Fruit fly (Drosophila melanogaster): ENCODE measurements around the gene sgg.

Gene sgg

dm6 chrX:2619651-2620050, 14.1 kb upstream of the sgg start, which contains the start of the genes Tsp3A and Seipin (continued):
- TF ChIP-seq nerfin-2 (GFP tag; IDR thresholded peaks at IDR 0.05; ENCODE audit: partially characterized antibody) = 0 out of 2 replicates have a peak, but pooled peaks have one; percentile 62
- TF ChIP-seq dimm (GFP tag; IDR thresholded peaks at IDR 0.05) = peak; percentile 22; the same call in 1 of the 2 replicates
- peak; percentile 86 for TF ChIP-seq Dbx (GFP tag; IDR thresholded peaks at IDR 0.05)
- peak; percentile 80 for TF ChIP-seq pb (GFP tag; optimal IDR thresholded peaks at IDR 0.05)
- peak; percentile 45 for TF ChIP-seq fu2 (GFP tag; optimal IDR thresholded peaks at IDR 0.05)
- TF ChIP-seq CG17829 (tag; optimal IDR thresholded peaks at IDR 0.05) = peak; percentile 81
- TF ChIP-seq hb (GFP tag; IDR thresholded peaks at IDR 0.05; ENCODE audit: partially characterized antibody) = no peak; the same call in 2 of the 3 replicates
- peak; percentile 83 for TF ChIP-seq CG17328 (GFP tag; IDR thresholded peaks at IDR 0.05)
- TF ChIP-seq CG17361 (GFP tag; IDR thresholded peaks at IDR 0.05) = peak; percentile 78
- TF ChIP-seq CG11456 (GFP tag; IDR thresholded peaks at IDR 0.05) = peak; percentile 94
- no peak for TF ChIP-seq CG11504 (tag; optimal IDR thresholded peaks at IDR 0.05)
- peak; percentile 88 for TF ChIP-seq HmgZ (tag; optimal IDR thresholded peaks at IDR 0.05)
- no peak for TF ChIP-seq CG17912 (GFP tag; optimal IDR thresholded peaks at IDR 0.05)
- no peak for TF ChIP-seq Trl (optimal IDR thresholded peaks at IDR 0.05)
- TF ChIP-seq Trl (GFP tag; optimal IDR thresholded peaks at IDR 0.05) = peak; percentile 62
- TF ChIP-seq ro (GFP tag; IDR thresholded peaks at IDR 0.05) = peak; percentile 6; the same call in 1 of the 2 replicates
- TF ChIP-seq mam (GFP tag; optimal IDR thresholded peaks at IDR 0.05) = peak; percentile 84
- TF ChIP-seq NC2β (GFP tag; optimal IDR thresholded peaks at IDR 0.05) = peak; percentile 69
- peak; percentile 67 for TF ChIP-seq CG10267 (tag; optimal IDR thresholded peaks at IDR 0.05)
- no peak for TF ChIP-seq hkb (optimal IDR thresholded peaks at IDR 0.05)
- TF ChIP-seq hkb (GFP tag; IDR thresholded peaks at IDR 0.05) = peak; percentile 90
- no peak for TF ChIP-seq CG18764 (GFP tag; optimal IDR thresholded peaks at IDR 0.05)
- peak; percentile 75 for TF ChIP-seq so (GFP tag; IDR thresholded peaks at IDR 0.05)
- TF ChIP-seq pzg (GFP tag; optimal IDR thresholded peaks at IDR 0.05) = peak; percentile 48
- no peak for TF ChIP-seq cad (GFP tag; optimal IDR thresholded peaks at IDR 0.05)
- TF ChIP-seq danr (GFP tag; IDR thresholded peaks at IDR 0.05) = peak; percentile 61
- peak; percentile 81 for TF ChIP-seq CG4424 (GFP tag; optimal IDR thresholded peaks at IDR 0.05)
- TF ChIP-seq gcm2 (GFP tag; optimal IDR thresholded peaks at IDR 0.05) = peak; percentile 58
- TF ChIP-seq BEAF-32 (GFP tag; optimal IDR thresholded peaks at IDR 0.05) = peak; percentile 47
- TF ChIP-seq CG18011 (GFP tag; optimal IDR thresholded peaks at IDR 0.05) = peak; percentile 67
- peak; percentile 49 for TF ChIP-seq tup (GFP tag; optimal IDR thresholded peaks at IDR 0.05)
- no peak; the same call in 1 of the 2 replicates for TF ChIP-seq CG31441 (GFP tag; IDR thresholded peaks at IDR 0.05)
- TF ChIP-seq slbo (GFP tag; IDR thresholded peaks at IDR 0.05) = peak; percentile 93
- no peak; the same call in 1 of the 2 replicates for TF ChIP-seq inv (GFP tag; IDR thresholded peaks at IDR 0.05; ENCODE audit: partially characterized antibody)
- peak; percentile 64; the same call in 1 of the 2 replicates for TF ChIP-seq toy (GFP tag; IDR thresholded peaks at IDR 0.05)
- TF ChIP-seq CG33213 (GFP tag; optimal IDR thresholded peaks at IDR 0.05) = peak; percentile 79
- peak; percentile 77 for TF ChIP-seq Side (GFP tag; optimal IDR thresholded peaks at IDR 0.05)
- TF ChIP-seq gsb (GFP tag; IDR thresholded peaks at IDR 0.05) = peak; percentile 85
- TF ChIP-seq CG11398 (GFP tag; optimal IDR thresholded peaks at IDR 0.05) = peak; percentile 69
- peak; percentile 88 for TF ChIP-seq CG15269 (tag; optimal IDR thresholded peaks at IDR 0.05)
- TF ChIP-seq zf30C (GFP tag; optimal IDR thresholded peaks at IDR 0.05) = peak; percentile 66
- TF ChIP-seq Xrp1 (GFP tag; IDR thresholded peaks at IDR 0.05) = peak; percentile 89
- peak; percentile 38; the same call in 1 of the 2 replicates for TF ChIP-seq dan (GFP tag; IDR thresholded peaks at IDR 0.05)
- peak; percentile 85 for TF ChIP-seq her (GFP tag; optimal IDR thresholded peaks at IDR 0.05)
- peak; percentile 87 for TF ChIP-seq Dip3 (GFP tag; optimal IDR thresholded peaks at IDR 0.05)
- peak; percentile 59 for TF ChIP-seq Sry-δ (GFP tag; optimal IDR thresholded peaks at IDR 0.05)
- TF ChIP-seq ewg (GFP tag; optimal IDR thresholded peaks at IDR 0.05) = peak; percentile 58
- no peak for TF ChIP-seq CG5180 (GFP tag; optimal IDR thresholded peaks at IDR 0.05)
- peak; percentile 36 for TF ChIP-seq CG15696 (tag; optimal IDR thresholded peaks at IDR 0.05)
- TF ChIP-seq CG16779 (GFP tag; IDR thresholded peaks at IDR 0.05) = peak; percentile 92
- TF ChIP-seq Ravus (GFP tag; IDR thresholded peaks at IDR 0.05) = peak; percentile 41
- TF ChIP-seq CG15073 (GFP tag; optimal IDR thresholded peaks at IDR 0.05) = no peak

Data from whole organism, embryonic.